Worm (Caenorhabditis elegans) whole organism, mixed stage, embryonic: Measurements from ENCODE around the gene fbxa-190.

Experiments
- ces-1 ChIP-seq: fragments of 150-350 bp; optimal IDR thresholded peaks from 2 replicates; lab custom pipeline; 2014; ENCODE audit warnings: missing biosample characterization, missing genetic modification reagents, missing genetic modification characterization
- nhr-12 ChIP-seq: fragments of 150-350 bp; optimal IDR thresholded peaks from 2 replicates; lab custom pipeline; 2014; ENCODE audit warnings: missing biosample characterization, missing genetic modification characterization
- nhr-237 ChIP-seq: fragments of 150-350 bp; optimal IDR thresholded peaks from 2 replicates; lab custom pipeline; 2014; ENCODE audit warnings: missing biosample characterization, missing genetic modification characterization
- nhr-76 ChIP-seq: sonication (generic microtip); optimal IDR thresholded peaks from 2 replicates; lab custom pipeline; 2017; ENCODE audit warnings: missing biosample characterization, missing genetic modification characterization
- pha-4 ChIP-seq: fragments of 150-350 bp; optimal IDR thresholded peaks from 2 replicates; lab custom pipeline; 2018; ENCODE audit warnings: missing biosample characterization, missing genetic modification reagents, missing genetic modification characterization

ce11 chrX:1389382-1389983, 17.7 kb downstream of the fbxa-190 start:
- TF ChIP-seq pha-4, result no peak
- no peak for TF ChIP-seq nhr-12 (tag; lab: Kevin White, UChicago)
- no peak for TF ChIP-seq nhr-76
- peak; percentile 62 for TF ChIP-seq ces-1 (GFP tag; lab: Kevin White, UChicago)
- peak; percentile 89 for TF ChIP-seq nhr-237 (tag; lab: Kevin White, UChicago)
